Worm (Caenorhabditis elegans) whole organism, L3 larva: ENCODE data around the gene C44C10.15.

Experiments used
- R02D3.7 ChIP-seq: fragments of 150-350 bp; optimal IDR thresholded peaks from 2 replicates; lab custom pipeline; 2014; ENCODE audit warnings: missing biosample characterization, missing genetic modification characterization
- aly-2 ChIP-seq: fragments of 150-350 bp; optimal IDR thresholded peaks from 2 replicates; lab custom pipeline; 2014; ENCODE audit warnings: missing biosample characterization, missing genetic modification characterization
- ama-1 ChIP-seq: fragments of 150-350 bp; optimal IDR thresholded peaks from 2 replicates; lab custom pipeline; 2018
- ceh-16 ChIP-seq: sonication (generic microtip); optimal IDR thresholded peaks from 2 replicates; lab custom pipeline; 2017; ENCODE audit warnings: missing biosample characterization, missing genetic modification characterization
- ceh-28 ChIP-seq: fragments of 150-350 bp; optimal IDR thresholded peaks from 2 replicates; lab custom pipeline; 2014; ENCODE audit warnings: missing biosample characterization, missing genetic modification reagents, missing genetic modification characterization
- ceh-9 ChIP-seq: sonication (generic microtip); optimal IDR thresholded peaks from 2 replicates; lab custom pipeline; 2018; ENCODE audit warnings: missing biosample characterization, missing genetic modification characterization
- egl-27 ChIP-seq: sonication (generic microtip); optimal IDR thresholded peaks from 4 replicates; lab custom pipeline; 2017; ENCODE audit warnings: missing biosample characterization, missing genetic modification reagents, missing genetic modification characterization
- egl-5 ChIP-seq: fragments of 150-350 bp; optimal IDR thresholded peaks from 2 replicates; lab custom pipeline; 2017; ENCODE audit warnings: missing biosample characterization, missing genetic modification reagents, missing genetic modification characterization, inconsistent platforms
- elt-1 ChIP-seq: fragments of 150-350 bp; optimal IDR thresholded peaks from 2 replicates; lab custom pipeline; 2014; ENCODE audit warnings: missing biosample characterization, missing genetic modification characterization
- elt-2 ChIP-seq: sonication (generic microtip); optimal IDR thresholded peaks from 2 replicates; lab custom pipeline; 2016; ENCODE audit warnings: missing genetic modification reagents, mild to moderate bottlenecking, missing genetic modification characterization, missing compliant biosample characterization
- elt-3 ChIP-seq, 3 experiments: fragments of 150-350 bp in 1 of 3; sonication (generic microtip) in 2 of 3; optimal IDR thresholded peaks; 2 replicates in 2 of 3; 4 replicates in 1 of 3; lab custom pipeline; 2014 to 2017; ENCODE audit warnings: missing biosample characterization in 3 of 3, missing genetic modification characterization in 3 of 3
- fkh-10 ChIP-seq: sonication (generic microtip); optimal IDR thresholded peaks from 2 replicates; lab custom pipeline; 2017; ENCODE audit warnings: missing biosample characterization, missing genetic modification reagents, missing genetic modification characterization
- fkh-2 ChIP-seq: fragments of 150-350 bp; optimal IDR thresholded peaks from 2 replicates; lab custom pipeline; 2014; ENCODE audit warnings: missing biosample characterization, missing genetic modification reagents, missing genetic modification characterization
- jun-1 ChIP-seq: fragments of 150-350 bp; optimal IDR thresholded peaks from 2 replicates; lab custom pipeline; 2014; ENCODE audit warnings: missing biosample characterization, missing genetic modification reagents, missing genetic modification characterization
- lin-15B ChIP-seq: fragments of 150-350 bp; optimal IDR thresholded peaks from 2 replicates; lab custom pipeline; 2014; ENCODE audit warnings: missing biosample characterization, missing genetic modification characterization
- lin-39 ChIP-seq: fragments of 150-350 bp; optimal IDR thresholded peaks from 2 replicates; lab custom pipeline; 2018; ENCODE audit warnings: missing biosample characterization, missing genetic modification reagents, missing genetic modification characterization
- lsy-12 ChIP-seq: sonication (generic microtip); optimal IDR thresholded peaks from 2 replicates; lab custom pipeline; 2016; ENCODE audit warnings: mild to moderate bottlenecking, missing genetic modification characterization, missing compliant biosample characterization
- mdl-1 ChIP-seq: fragments of 150-350 bp; optimal IDR thresholded peaks from 2 replicates; lab custom pipeline; 2014; ENCODE audit warnings: missing biosample characterization, missing genetic modification characterization
- mml-1 ChIP-seq: fragments of 150-350 bp; sonication (generic microtip); optimal IDR thresholded peaks from 3 replicates; lab custom pipeline; 2014; ENCODE audit warnings: missing biosample characterization, missing genetic modification characterization
- nfya-1 ChIP-seq: sonication (generic microtip); optimal IDR thresholded peaks from 2 replicates; lab custom pipeline; 2017; ENCODE audit warnings: missing genetic modification characterization, mild to moderate bottlenecking, missing compliant biosample characterization, antibody characterized with exemption, moderate library complexity; ENCODE audit not compliant: insufficient read depth
- nhr-11 ChIP-seq: fragments of 150-350 bp; optimal IDR thresholded peaks from 2 replicates; lab custom pipeline; 2014; ENCODE audit warnings: missing biosample characterization, missing genetic modification characterization
- nhr-12 ChIP-seq: fragments of 150-350 bp; optimal IDR thresholded peaks from 2 replicates; lab custom pipeline; 2014; ENCODE audit warnings: missing biosample characterization, missing genetic modification characterization
- nhr-23 ChIP-seq: fragments of 150-350 bp; optimal IDR thresholded peaks from 2 replicates; lab custom pipeline; 2014; ENCODE audit warnings: missing biosample characterization, missing genetic modification reagents, missing genetic modification characterization
- nhr-237 ChIP-seq: fragments of 150-350 bp; optimal IDR thresholded peaks from 2 replicates; lab custom pipeline; 2014; ENCODE audit warnings: missing biosample characterization, missing genetic modification characterization
- nhr-25 ChIP-seq: sonication (generic microtip); optimal IDR thresholded peaks from 2 replicates; lab custom pipeline; 2017; ENCODE audit warnings: missing biosample characterization, missing genetic modification characterization
- nhr-43 ChIP-seq: sonication (generic microtip); optimal IDR thresholded peaks from 2 replicates; lab custom pipeline; 2016; ENCODE audit warnings: mild to moderate bottlenecking, missing genetic modification characterization, missing compliant biosample characterization; ENCODE audit not compliant: poor library complexity, severe bottlenecking
- nhr-67 ChIP-seq: fragments of 150-350 bp; optimal IDR thresholded peaks from 2 replicates; lab custom pipeline; 2014; ENCODE audit warnings: missing biosample characterization, missing genetic modification characterization
- nhr-76 ChIP-seq: fragments of 150-350 bp; sonication (generic microtip); optimal IDR thresholded peaks from 5 replicates; lab custom pipeline; 2014; ENCODE audit warnings: missing biosample characterization, missing genetic modification characterization
- nhr-77 ChIP-seq: fragments of 150-350 bp; optimal IDR thresholded peaks from 2 replicates; lab custom pipeline; 2014; ENCODE audit warnings: missing biosample characterization, missing genetic modification characterization
- pha-4 ChIP-seq: fragments of 150-350 bp; optimal IDR thresholded peaks from 2 replicates; lab custom pipeline; 2014; ENCODE audit warnings: missing biosample characterization, missing genetic modification reagents, missing genetic modification characterization
- pqm-1 ChIP-seq: fragments of 150-350 bp; optimal IDR thresholded peaks from 2 replicates; lab custom pipeline; 2017; ENCODE audit warnings: missing biosample characterization, missing genetic modification characterization, inconsistent platforms
- sea-2 ChIP-seq: fragments of 150-350 bp; sonication (generic microtip); optimal IDR thresholded peaks from 4 replicates; lab custom pipeline; 2014; ENCODE audit warnings: missing biosample characterization, missing genetic modification reagents, missing genetic modification characterization
- skn-1 ChIP-seq: fragments of 150-350 bp; optimal IDR thresholded peaks from 2 replicates; lab custom pipeline; 2014; ENCODE audit warnings: missing biosample characterization, missing genetic modification characterization
- snpc-4 ChIP-seq: fragments of 150-350 bp; optimal IDR thresholded peaks from 2 replicates; lab custom pipeline; 2014; ENCODE audit warnings: missing biosample characterization, missing genetic modification characterization
- tbx-2 ChIP-seq: sonication (generic microtip); optimal IDR thresholded peaks from 2 replicates; lab custom pipeline; 2016; ENCODE audit warnings: mild to moderate bottlenecking, missing genetic modification characterization, missing compliant biosample characterization
- unc-39 ChIP-seq: sonication (generic microtip); optimal IDR thresholded peaks from 4 replicates; lab custom pipeline; 2017; ENCODE audit warnings: missing biosample characterization, missing genetic modification characterization
- ztf-11 ChIP-seq: fragments of 150-350 bp; optimal IDR thresholded peaks from 2 replicates; lab custom pipeline; 2014; ENCODE audit warnings: missing biosample characterization, missing genetic modification characterization

The C44C10.15 gene

DNA sequence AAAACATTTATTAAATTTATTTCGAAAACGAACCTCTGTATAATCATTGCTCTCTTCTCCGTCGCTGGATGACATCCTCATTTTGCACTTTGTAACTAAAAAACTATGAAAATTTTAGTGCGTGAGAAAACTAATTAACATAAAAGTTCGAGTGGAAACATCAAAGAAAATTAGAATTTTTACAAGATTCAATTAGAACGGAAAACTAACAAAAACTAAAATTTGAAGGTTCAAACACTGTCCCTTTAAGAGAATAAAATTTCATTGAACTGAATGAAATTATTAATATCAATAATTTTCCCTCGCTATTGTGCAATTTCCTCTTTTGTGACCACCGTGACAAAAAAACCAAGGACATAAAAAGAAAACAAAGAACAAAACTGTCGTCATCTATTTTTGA is 36.9 kb upstream of the C44C10.15 start, which contains the start of gene D1053.3:
Gene D1053.3 (minus strand): TSS at position 101 of the 400 bp plus-strand sequence.
- TF ChIP-seq ztf-11 (tag; lab: Kevin White, UChicago) (no peak), nhr-76 (no peak), snpc-4 (tag; lab: Kevin White, UChicago) (no peak), nhr-11 (tag; lab: Kevin White, UChicago) (no peak), nhr-77 (tag; lab: Kevin White, UChicago) (no peak), nhr-43 (no peak), ceh-28 (tag; lab: Kevin White, UChicago) (no peak), pqm-1 (tag; lab: Kevin White, UChicago) (no peak), lin-39 (tag; lab: Kevin White, UChicago) (no peak), nhr-25 (no peak), ama-1 (lab: Kevin White, UChicago) (no peak)

DNA sequence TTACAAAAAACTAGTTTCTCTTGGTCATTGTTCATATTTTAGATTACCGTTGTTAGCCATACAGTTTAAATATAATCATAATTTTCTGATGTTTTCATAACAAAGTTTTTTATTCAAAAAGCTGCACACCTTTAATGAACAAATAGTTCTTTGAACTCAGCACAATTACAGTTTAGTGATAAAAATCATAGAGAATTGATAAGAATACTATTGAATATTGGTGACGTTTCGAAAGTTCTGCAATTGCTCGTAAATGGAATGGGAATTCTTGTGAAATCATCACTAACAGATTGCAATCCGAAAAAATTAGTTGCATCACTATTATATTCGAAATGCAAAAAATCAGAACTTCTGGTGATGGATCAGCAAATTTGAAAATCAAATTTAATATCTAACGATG is 33.9 kb upstream of the C44C10.15 start:
- TF ChIP-seq egl-5 (no peak), pqm-1 (tag; lab: Kevin White, UChicago) (peak; percentile 57), elt-2 (tag; lab: Kevin White, UChicago) (peak; percentile 64)

DNA sequence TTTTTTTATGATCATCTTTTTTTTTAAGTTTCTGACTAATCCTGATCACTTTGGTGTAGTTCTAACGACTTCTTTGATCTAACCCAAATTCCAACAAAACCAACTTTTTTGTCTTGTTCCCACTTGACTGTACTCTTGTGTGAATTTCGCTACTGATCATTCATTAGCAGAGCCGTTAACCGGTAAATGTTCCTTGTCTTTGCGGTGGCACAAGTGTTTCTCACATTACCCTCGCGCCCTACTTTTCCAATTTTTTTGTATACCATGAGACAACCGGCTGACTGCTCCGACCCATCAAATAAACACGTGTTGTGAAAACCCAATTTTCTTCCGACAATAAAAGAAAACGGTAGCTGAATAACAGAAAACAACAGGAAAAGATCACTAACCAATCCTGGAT is 32.6 kb upstream of the C44C10.15 start:
- TF ChIP-seq lsy-12 (tag; lab: Kevin White, UChicago) (no peak), nhr-67 (tag; lab: Kevin White, UChicago) (no peak), fkh-2 (tag; lab: Kevin White, UChicago) (no peak), nhr-237 (tag; lab: Kevin White, UChicago) (no peak), ztf-11 (tag; lab: Kevin White, UChicago) (no peak), sea-2 (GFP tag; lab: Kevin White, UChicago) (no peak), ceh-16 (tag; lab: Kevin White, UChicago) (no peak), nhr-23 (tag; lab: Kevin White, UChicago) (no peak), nhr-77 (tag; lab: Kevin White, UChicago) (no peak), lin-15B (tag; lab: Kevin White, UChicago) (no peak), aly-2 (tag; lab: Kevin White, UChicago) (no peak), nhr-12 (tag; lab: Kevin White, UChicago) (no peak)

DNA sequence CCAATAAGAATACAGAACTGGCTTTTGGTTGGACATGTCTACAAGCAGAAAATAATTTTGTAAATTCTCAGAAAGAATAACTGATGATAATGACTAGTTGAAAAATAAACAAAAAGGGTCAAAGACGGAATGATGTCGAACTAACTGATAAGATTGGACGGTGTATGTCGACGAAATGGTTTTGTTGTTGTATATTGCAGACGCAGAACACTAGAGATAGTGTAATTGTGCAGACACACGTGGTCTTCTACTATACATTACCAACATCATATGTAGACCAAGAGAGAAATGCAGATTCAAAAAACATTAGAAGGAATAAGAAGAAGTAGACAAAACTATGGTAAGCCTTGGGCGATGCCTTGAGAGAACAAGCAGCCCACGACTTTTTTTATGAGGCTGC is 27.6 kb upstream of the C44C10.15 start, which contains the start of the genes gst-42 and D1053.2:
Gene gst-42 (minus strand): TSS at position 176 of the 400 bp plus-strand sequence.
Gene D1053.2 (plus strand): TSS at position 391 of the 400 bp plus-strand sequence.
- TF ChIP-seq nfya-1 (tag; lab: Kevin White, UChicago) (no peak), nhr-25 (peak; percentile 73), tbx-2 (tag; lab: Kevin White, UChicago) (no peak), nhr-43 (peak; percentile 53), mdl-1 (tag; lab: Kevin White, UChicago) (peak; percentile 78), mml-1 (no peak), pqm-1 (tag; lab: Kevin White, UChicago) (peak; percentile 99), lin-39 (tag; lab: Kevin White, UChicago) (no peak), elt-3 (tag; optimal IDR thresholded peaks at IDR 0.05; lab: Kevin White, UChicago) (peak in 2 of 3 experiments; percentile 77 to 85), R02D3.7 (tag; lab: Kevin White, UChicago) (peak; percentile 14), ceh-9 (no peak), jun-1 (tag; lab: Kevin White, UChicago) (peak; percentile 51), fkh-10 (GFP tag; lab: Kevin White, UChicago) (no peak), lin-15B (tag; lab: Kevin White, UChicago) (no peak), snpc-4 (tag; lab: Kevin White, UChicago) (no peak), pha-4 (tag; lab: Kevin White, UChicago) (peak; percentile 79), ceh-28 (tag; lab: Kevin White, UChicago) (peak; percentile 44), elt-2 (tag; lab: Kevin White, UChicago) (peak; percentile 94), skn-1 (peak; percentile 28), ama-1 (lab: Kevin White, UChicago) (no peak), nhr-23 (tag; lab: Kevin White, UChicago) (peak; percentile 74)

DNA sequence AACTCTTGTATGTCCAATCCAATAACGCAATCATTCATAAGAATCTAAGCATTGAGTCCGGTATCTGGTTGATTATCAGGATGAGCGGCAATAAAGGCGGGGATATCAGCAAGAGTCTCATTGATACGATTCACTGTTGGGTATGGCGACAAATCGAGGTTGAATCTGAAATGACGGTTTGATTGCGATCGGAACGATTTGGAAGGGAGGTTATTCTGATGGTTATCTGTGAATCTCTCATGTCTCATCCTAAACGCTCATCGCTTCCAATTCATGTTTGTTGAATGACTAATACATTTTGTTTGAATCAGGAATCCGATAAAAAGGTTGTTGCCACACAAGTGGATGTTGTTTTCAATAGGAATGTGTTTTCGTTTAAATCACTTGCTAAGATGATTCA is 26.3 kb upstream of the C44C10.15 start:
- TF ChIP-seq ceh-9, result no peak
- TF ChIP-seq egl-27, result no peak
- peak; percentile 89 for TF ChIP-seq elt-1 (tag; lab: Kevin White, UChicago)
- no peak for TF ChIP-seq skn-1
- no peak for TF ChIP-seq elt-2 (tag; lab: Kevin White, UChicago)
- peak; percentile 10 for TF ChIP-seq nhr-23 (tag; lab: Kevin White, UChicago)
- no peak for TF ChIP-seq nhr-237 (tag; lab: Kevin White, UChicago)
- no peak for TF ChIP-seq ztf-11 (tag; lab: Kevin White, UChicago)
- TF ChIP-seq unc-39 (tag; lab: Kevin White, UChicago), result no peak
- TF ChIP-seq elt-3 (tag; optimal IDR thresholded peaks at IDR 0.05; lab: Kevin White, UChicago), result peak in 1 of 3 experiments; percentile 53
- peak; percentile 37 for TF ChIP-seq nhr-25
